Worm (Caenorhabditis elegans): Measurements from ENCODE around the gene ttr-34.

DNA sequence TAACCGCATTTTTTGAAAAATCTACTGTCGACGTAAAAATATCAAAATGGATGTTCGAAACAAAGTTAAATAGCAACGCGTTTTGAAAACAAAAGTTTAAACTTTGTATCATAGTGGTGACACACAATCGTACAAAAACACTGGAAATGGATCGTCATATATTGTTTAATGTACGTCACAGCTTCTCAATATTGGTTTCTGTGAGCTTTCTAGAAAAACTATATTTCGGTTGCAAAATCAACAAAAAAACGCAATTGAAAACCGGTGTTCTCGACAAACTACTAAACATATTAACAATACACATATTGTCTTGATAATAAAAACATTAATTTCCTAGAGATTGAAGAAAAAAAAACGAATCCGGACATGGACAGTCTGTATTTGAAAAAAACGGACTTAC lies 39.2 kb upstream of the ttr-34 start, which contains the start of gene R03G8.6:
- TF ChIP-seq mep-1 (tag; optimal IDR thresholded peaks at IDR 0.05): no peak
- no peak for TF ChIP-seq fkh-4 (tag; optimal IDR thresholded peaks at IDR 0.05; ENCODE audit: borderline replicate concordance)
- no peak for TF ChIP-seq blmp-1 (tag; optimal IDR thresholded peaks at IDR 0.05)
- no peak for TF ChIP-seq C34B4.2 (tag; optimal IDR thresholded peaks at IDR 0.05)
- no peak for TF ChIP-seq egl-27 (tag; optimal IDR thresholded peaks at IDR 0.05)
- no peak for TF ChIP-seq ceh-82 (tag; optimal IDR thresholded peaks at IDR 0.05)
- no peak for TF ChIP-seq ceh-88 (GFP tag; IDR thresholded peaks at IDR 0.05)
- TF ChIP-seq tbx-2 (tag; optimal IDR thresholded peaks at IDR 0.05): no peak
- TF ChIP-seq hlh-17 (GFP tag; optimal IDR thresholded peaks at IDR 0.05; ENCODE audit: borderline replicate concordance): no peak
- TF ChIP-seq dpl-1 (GFP tag; optimal IDR thresholded peaks at IDR 0.05): no peak
- TF ChIP-seq nhr-28 (tag; optimal IDR thresholded peaks at IDR 0.05): no peak
